Worm (Caenorhabditis elegans): ENCODE data around the gene F44E2.10.
A peak's percentile ranks its signal among the peaks of the same experiment; 100 is the strongest.

Gene F44E2.10

ce11 chrIII:8795595-8796141, 35.2 kb downstream of the F44E2.10 start (continued):
- no peak for TF ChIP-seq ZK337.2 (GFP tag; IDR thresholded peaks at IDR 0.05)
- TF ChIP-seq lin-39 (tag; optimal IDR thresholded peaks at IDR 0.05): peak; percentile 53
- no peak for TF ChIP-seq ama-1 (optimal IDR thresholded peaks at IDR 0.05)
- TF ChIP-seq lir-3 (tag; optimal IDR thresholded peaks at IDR 0.05): no peak
- peak; percentile 38 for TF ChIP-seq snpc-4 (tag; optimal IDR thresholded peaks at IDR 0.05)
- TF ChIP-seq nhr-10 (tag; optimal IDR thresholded peaks at IDR 0.05): peak; percentile 60
- peak; percentile 56; the same call in 1 of the 2 replicates for TF ChIP-seq mdt-29 (GFP tag; IDR thresholded peaks at IDR 0.05)
- TF ChIP-seq fos-1 (tag; optimal IDR thresholded peaks at IDR 0.05): peak; percentile 62
- TF ChIP-seq nhr-102 (tag; optimal IDR thresholded peaks at IDR 0.05): peak; percentile 85
- TF ChIP-seq gei-8 (GFP tag; optimal IDR thresholded peaks at IDR 0.05): peak; percentile 94
- TF ChIP-seq F26F4.8 (GFP tag; conservative IDR thresholded peaks at IDR 0.05): no peak
- TF ChIP-seq mxl-2 (GFP tag; conservative IDR thresholded peaks at IDR 0.05): no peak; the same call in 1 of the 2 replicates
- TF ChIP-seq rbr-2 (tag; optimal IDR thresholded peaks at IDR 0.05): peak; percentile 97
- peak; percentile 70 for TF ChIP-seq lin-38 (GFP tag; IDR thresholded peaks at IDR 0.05)
- TF ChIP-seq dmd-9 (GFP tag; IDR thresholded peaks at IDR 0.05): 0 out of 2 replicates have a peak, but pooled peaks have one; percentile 9
- peak; percentile 78 for TF ChIP-seq lin-29 (GFP tag; IDR thresholded peaks at IDR 0.05)
- peak; percentile 89 to 97 for TF ChIP-seq mdl-1 (tag; optimal IDR thresholded peaks at IDR 0.05)
- peak; percentile 95 for TF ChIP-seq hlh-30 (tag; optimal IDR thresholded peaks at IDR 0.05; ENCODE audit: insufficient read depth)
- TF ChIP-seq mep-1 (tag; optimal IDR thresholded peaks at IDR 0.05): peak; percentile 97
- peak; percentile 80 for TF ChIP-seq daf-19 (GFP tag; conservative IDR thresholded peaks at IDR 0.05)
- TF ChIP-seq ctbp-1 (GFP tag; IDR thresholded peaks at IDR 0.05): peak; percentile 97
- no peak for TF ChIP-seq zip-2 (tag; optimal IDR thresholded peaks at IDR 0.05)
- TF ChIP-seq zfp-2 (tag; optimal IDR thresholded peaks at IDR 0.05): no peak
- peak; percentile 92 for TF ChIP-seq T26A8.4 (GFP tag; IDR thresholded peaks at IDR 0.05)
- TF ChIP-seq dpl-1 (GFP tag; optimal IDR thresholded peaks at IDR 0.05): peak; percentile 68
- TF ChIP-seq zag-1 (tag; optimal IDR thresholded peaks at IDR 0.05): peak; percentile 78
- TF ChIP-seq php-3 (GFP tag; IDR thresholded peaks at IDR 0.05): peak; percentile 46; the same call in 1 of the 2 replicates
- peak in 1 of 2 experiments; percentile 100 for TF ChIP-seq unc-62 (GFP tag; optimal IDR thresholded peaks at IDR 0.05 in 1 of 2)
- TF ChIP-seq unc-62 (tag; optimal IDR thresholded peaks at IDR 0.05): no peak
- no peak for TF ChIP-seq zip-11 (GFP tag; IDR thresholded peaks at IDR 0.05)
- peak; percentile 94 for TF ChIP-seq dve-1 (tag; optimal IDR thresholded peaks at IDR 0.05; ENCODE audit: insufficient read depth)
- 0 out of 2 replicates have a peak, but pooled peaks have one; percentile 14 for TF ChIP-seq zfp-3 (GFP tag; conservative IDR thresholded peaks at IDR 0.05)
- peak; percentile 69 for TF ChIP-seq ces-1 (GFP tag; optimal IDR thresholded peaks at IDR 0.05)
- TF ChIP-seq pha-4 (GFP tag; IDR thresholded peaks at IDR 0.05): peak; percentile 90
- no peak for TF ChIP-seq pha-4 (tag; optimal IDR thresholded peaks at IDR 0.05)
- peak; percentile 27 to 83 for TF ChIP-seq daf-16 (GFP tag; optimal IDR thresholded peaks at IDR 0.05)
- TF ChIP-seq daf-16 (tag; optimal IDR thresholded peaks at IDR 0.05): peak; percentile 60
- peak; percentile 93 for TF ChIP-seq dmd-6 (GFP tag; IDR thresholded peaks at IDR 0.05)
- peak in 1 of 2 experiments; percentile 40 for TF ChIP-seq ZK546.5 (tag; optimal IDR thresholded peaks at IDR 0.05)
- TF ChIP-seq ceh-20 (GFP tag; IDR thresholded peaks at IDR 0.05): peak; percentile 89
- peak; percentile 98 for TF ChIP-seq aha-1 (tag)
- TF ChIP-seq pqm-1 (tag; optimal IDR thresholded peaks at IDR 0.05): peak; percentile 54
- TF ChIP-seq egl-27 (tag; optimal IDR thresholded peaks at IDR 0.05): no peak
- TF ChIP-seq unc-130 (GFP tag; optimal IDR thresholded peaks at IDR 0.05): no peak
- TF ChIP-seq nhr-111 (GFP tag; optimal IDR thresholded peaks at IDR 0.05): no peak
- TF ChIP-seq tag-97 (GFP tag; IDR thresholded peaks at IDR 0.05): no peak
- TF ChIP-seq madf-9 (GFP tag; conservative IDR thresholded peaks at IDR 0.05): peak; percentile 64
- TF ChIP-seq ceh-62 (tag; optimal IDR thresholded peaks at IDR 0.05): no peak
- peak; percentile 93 for TF ChIP-seq nhr-11 (tag; optimal IDR thresholded peaks at IDR 0.05)
- TF ChIP-seq spr-1 (tag; optimal IDR thresholded peaks at IDR 0.05): peak; percentile 88
- peak; percentile 75 to 88 for TF ChIP-seq hif-1 (tag; optimal IDR thresholded peaks at IDR 0.05)
- TF ChIP-seq ztf-11 (tag; optimal IDR thresholded peaks at IDR 0.05): no peak
